Fruit fly (Drosophila melanogaster) whole organism, embryonic: ENCODE measurements around the gene CG14820.

ENCODE experiments used
- BEAF-32 ChIP-seq: fragments of 200-800 bp; sonication (Bioruptor generic); optimal IDR thresholded peaks from 3 replicates; lab custom pipeline; 2017; ENCODE audit warnings: missing biosample characterization, missing genetic modification characterization, mild to moderate bottlenecking, moderate library complexity, missing genetic modification reagents
- CG11456 ChIP-seq: fragments of 200-800 bp; sonication (Bioruptor generic); IDR thresholded peaks from 3 replicates; pipeline ENCODE4 v1.3.6; 2022; ENCODE audit warnings: missing biosample characterization, missing genetic modification characterization
- CG11695 ChIP-seq: fragments of 200-800 bp; sonication (Bioruptor generic); IDR thresholded peaks from 3 replicates; pipeline ENCODE4 v1.3.6; 2022; ENCODE audit warnings: missing biosample characterization, missing genetic modification characterization
- CG12071 ChIP-seq: fragments of 200-800 bp; sonication (Bioruptor generic); optimal IDR thresholded peaks from 3 replicates; lab custom pipeline; 2018; ENCODE audit warnings: missing biosample characterization, mild to moderate bottlenecking, missing genetic modification characterization
- CG14014 ChIP-seq: fragments of 200-800 bp; sonication (Bioruptor generic); IDR thresholded peaks from 2 replicates; pipeline ENCODE4 v1.3.6; 2022; ENCODE audit warnings: missing biosample characterization, missing genetic modification characterization
- CG1603 ChIP-seq: fragments of 200-800 bp; sonication (Bioruptor generic); optimal IDR thresholded peaks from 2 replicates; lab custom pipeline; 2019; ENCODE audit warnings: missing biosample characterization, mild to moderate bottlenecking, missing genetic modification characterization, moderate library complexity
- CG16779 ChIP-seq: fragments of 200-800 bp; sonication (Bioruptor generic); IDR thresholded peaks from 2 replicates; pipeline ENCODE4 v1.3.6; 2022; ENCODE audit warnings: missing biosample characterization, missing genetic modification characterization
- CG17328 ChIP-seq: fragments of 200-800 bp; sonication (Bioruptor generic); IDR thresholded peaks from 2 replicates; pipeline ENCODE4 v1.3.6; 2022; ENCODE audit warnings: missing biosample characterization, missing genetic modification characterization
- CG2875 ChIP-seq: fragments of 200-800 bp; sonication (Bioruptor generic); optimal IDR thresholded peaks from 2 replicates; lab custom pipeline; 2017; ENCODE audit warnings: missing biosample characterization, mild to moderate bottlenecking, missing genetic modification characterization, missing genetic modification reagents
- CG4328 ChIP-seq: fragments of 200-800 bp; sonication (Bioruptor generic); optimal IDR thresholded peaks from 3 replicates; lab custom pipeline; 2017; ENCODE audit warnings: missing biosample characterization, missing genetic modification reagents, missing genetic modification characterization
- CG5180 ChIP-seq: fragments of 200-800 bp; sonication (Bioruptor generic); optimal IDR thresholded peaks from 3 replicates; lab custom pipeline; 2017; ENCODE audit warnings: missing biosample characterization, missing genetic modification characterization, mild to moderate bottlenecking, moderate library complexity, missing genetic modification reagents
- CG5953 ChIP-seq: fragments of 200-800 bp; sonication (Bioruptor generic); IDR thresholded peaks from 2 replicates; pipeline ENCODE4 v1.3.6; 2022; ENCODE audit warnings: missing biosample characterization, missing genetic modification characterization
- CG6272 ChIP-seq: fragments of 200-800 bp; sonication (Bioruptor generic); IDR thresholded peaks from 2 replicates; pipeline ENCODE4 v1.3.6; 2022; ENCODE audit warnings: missing biosample characterization, missing genetic modification characterization
- CG6791 ChIP-seq: fragments of 200-800 bp; sonication (Bioruptor generic); IDR thresholded peaks from 3 replicates; pipeline ENCODE4 v1.3.6; 2022; ENCODE audit warnings: missing biosample characterization, missing genetic modification characterization; ENCODE audit not compliant: partially characterized antibody
- CG9609 ChIP-seq: fragments of 200-800 bp; sonication (Bioruptor generic); optimal IDR thresholded peaks from 3 replicates; lab custom pipeline; 2016; ENCODE audit warnings: missing biosample characterization, missing genetic modification characterization
- D ChIP-seq, 2 experiments: fragments of 200-800 bp in 1 of 2; fragments of >200 bp in 1 of 2; sonication (Bioruptor generic) in 1 of 2; optimal IDR thresholded peaks; 2 replicates in 1 of 2; 3 replicates in 1 of 2; lab custom pipeline; 2017; ENCODE audit warnings: mild to moderate bottlenecking in 1 of 2, missing biosample characterization in 1 of 2, missing genetic modification characterization in 1 of 2, missing genetic modification reagents in 1 of 2
- Deaf1 ChIP-seq: fragments of 200-800 bp; optimal IDR thresholded peaks from 3 replicates; lab custom pipeline; 2019; ENCODE audit warnings: missing biosample characterization, mild to moderate bottlenecking, missing genetic modification characterization, moderate library complexity
- Dip3 ChIP-seq: fragments of 200-800 bp; sonication (Bioruptor generic); optimal IDR thresholded peaks from 3 replicates; lab custom pipeline; 2016; ENCODE audit warnings: missing biosample characterization, missing genetic modification characterization
- Doc3 ChIP-seq: fragments of 200-800 bp; sonication (Bioruptor generic); IDR thresholded peaks from 3 replicates; pipeline ENCODE4 v1.3.6; 2022; ENCODE audit warnings: missing biosample characterization, missing genetic modification characterization; ENCODE audit not compliant: partially characterized antibody
- ERR ChIP-seq: fragments of 200-800 bp; sonication (Bioruptor generic); optimal IDR thresholded peaks from 2 replicates; lab custom pipeline; 2016; ENCODE audit warnings: missing biosample characterization, missing genetic modification characterization
- Fer3 ChIP-seq: fragments of 200-800 bp; sonication (Bioruptor generic); optimal IDR thresholded peaks from 2 replicates; lab custom pipeline; 2018; ENCODE audit warnings: missing biosample characterization, mild to moderate bottlenecking, missing genetic modification characterization, moderate library complexity
- Mad ChIP-seq: fragments of 200-800 bp; sonication (Bioruptor generic); optimal IDR thresholded peaks from 2 replicates; lab custom pipeline; 2016; ENCODE audit warnings: missing biosample characterization, missing genetic modification characterization
- Optix ChIP-seq: fragments of 200-800 bp; sonication (Bioruptor generic); IDR thresholded peaks from 3 replicates; pipeline ENCODE4 v1.3.6; 2022; ENCODE audit warnings: missing biosample characterization, missing genetic modification characterization
- Pdp1 ChIP-seq, 2 experiments: fragments of 200-800 bp; sonication (Bioruptor generic); optimal IDR thresholded peaks; 3 replicates each; lab custom pipeline; 2016; ENCODE audit warnings: missing biosample characterization in 2 of 2, missing genetic modification characterization in 2 of 2, mild to moderate bottlenecking in 1 of 2, moderate library complexity in 1 of 2
- Poxn ChIP-seq: fragments of 200-800 bp; sonication (Bioruptor generic); IDR thresholded peaks from 2 replicates; pipeline ENCODE4 v1.3.6; 2022; ENCODE audit warnings: missing biosample characterization, missing genetic modification characterization
- Sry-δ ChIP-seq: fragments of 200-800 bp; sonication (Bioruptor generic); optimal IDR thresholded peaks from 2 replicates; lab custom pipeline; 2016; ENCODE audit warnings: missing biosample characterization, missing genetic modification characterization
- Trl ChIP-seq, 3 experiments: fragments of >200 bp in 2 of 3; fragments of 200-800 bp in 1 of 3; sonication (Bioruptor generic) in 1 of 3; optimal IDR thresholded peaks; 2 replicates in 1 of 3; 3 replicates in 2 of 3; lab custom pipeline; 2016 to 2017; ENCODE audit warnings: missing biosample characterization in 1 of 3, missing genetic modification characterization in 1 of 3
- YL-1 ChIP-seq: fragments of 200-800 bp; sonication (Bioruptor generic); optimal IDR thresholded peaks from 3 replicates; lab custom pipeline; 2017; ENCODE audit warnings: missing biosample characterization, mild to moderate bottlenecking, missing genetic modification characterization
- ac ChIP-seq: fragments of 200-800 bp; sonication (Bioruptor generic); optimal IDR thresholded peaks from 3 replicates; lab custom pipeline; 2017; ENCODE audit warnings: missing biosample characterization, mild to moderate bottlenecking, missing genetic modification characterization
- chinmo ChIP-seq: fragments of 200-800 bp; sonication (Bioruptor generic); IDR thresholded peaks from 4 replicates; pipeline ENCODE4 v1.3.6; 2022; ENCODE audit warnings: missing biosample characterization, missing genetic modification characterization; ENCODE audit not compliant: partially characterized antibody
- ci ChIP-seq: fragments of 200-800 bp; sonication (Bioruptor generic); IDR thresholded peaks from 3 replicates; pipeline ENCODE4 v1.3.6; 2022; ENCODE audit warnings: missing biosample characterization, missing genetic modification characterization
- dimm ChIP-seq: fragments of 200-800 bp; sonication (Bioruptor generic); IDR thresholded peaks from 2 replicates; pipeline ENCODE4 v1.3.6; 2022; ENCODE audit warnings: missing biosample characterization, missing genetic modification characterization
- en ChIP-seq: fragments of 200-800 bp; sonication (Bioruptor generic); optimal IDR thresholded peaks from 2 replicates; lab custom pipeline; 2016; ENCODE audit warnings: missing biosample characterization, missing genetic modification characterization
- esg ChIP-seq: fragments of 200-800 bp; sonication (Bioruptor generic); conservative IDR thresholded peaks from 2 replicates; pipeline ENCODE4 v1.3.6; 2022; ENCODE audit warnings: missing biosample characterization, missing genetic modification characterization
- gsb-n ChIP-seq: fragments of 200-800 bp; sonication (Bioruptor generic); optimal IDR thresholded peaks from 3 replicates; lab custom pipeline; 2018; ENCODE audit warnings: missing biosample characterization, mild to moderate bottlenecking, missing genetic modification characterization
- hkb ChIP-seq, 2 experiments: fragments of 200-800 bp in 1 of 2; fragments of >200 bp in 1 of 2; sonication (Bioruptor generic) in 1 of 2; IDR thresholded peaks in 1 of 2; optimal IDR thresholded peaks in 1 of 2; 2 replicates each; pipeline versions ENCODE4 v1.3.6 to Lab custom; 2017 to 2022; ENCODE audit warnings: missing biosample characterization in 1 of 2, missing genetic modification characterization in 1 of 2
- nom ChIP-seq: fragments of 200-800 bp; sonication (Bioruptor generic); optimal IDR thresholded peaks from 2 replicates; lab custom pipeline; 2017; ENCODE audit warnings: missing biosample characterization, missing genetic modification characterization, mild to moderate bottlenecking, moderate library complexity, missing genetic modification reagents
- peb ChIP-seq: fragments of 200-800 bp; sonication (Bioruptor generic); IDR thresholded peaks from 2 replicates; pipeline ENCODE4 v1.3.6; 2022; ENCODE audit warnings: missing biosample characterization, missing genetic modification characterization
- pum ChIP-seq: fragments of 200-800 bp; sonication (Bioruptor generic); optimal IDR thresholded peaks from 2 replicates; lab custom pipeline; 2016; ENCODE audit warnings: missing biosample characterization, missing genetic modification characterization
- ranshi ChIP-seq: fragments of 200-800 bp; sonication (Bioruptor generic); IDR thresholded peaks from 2 replicates; pipeline ENCODE4 v1.3.6; 2022; ENCODE audit warnings: missing biosample characterization, missing genetic modification characterization
- seq ChIP-seq: fragments of 200-800 bp; sonication (Bioruptor generic); IDR thresholded peaks from 2 replicates; pipeline ENCODE4 v1.3.6; 2022; ENCODE audit warnings: missing biosample characterization, missing genetic modification characterization
- sna ChIP-seq: fragments of 200-800 bp; sonication (Bioruptor generic); IDR thresholded peaks from 2 replicates; pipeline ENCODE4 v1.3.6; 2022; ENCODE audit warnings: missing biosample characterization, missing genetic modification characterization; ENCODE audit not compliant: partially characterized antibody
- tap ChIP-seq: fragments of 200-800 bp; optimal IDR thresholded peaks from 3 replicates; lab custom pipeline; 2019; ENCODE audit warnings: missing biosample characterization, mild to moderate bottlenecking, missing genetic modification characterization, moderate library complexity
- tna ChIP-seq: fragments of 200-800 bp; sonication (Bioruptor generic); IDR thresholded peaks from 2 replicates; pipeline ENCODE4 v1.3.6; 2022; ENCODE audit warnings: missing biosample characterization, missing genetic modification characterization; ENCODE audit not compliant: partially characterized antibody
- tup ChIP-seq: fragments of 200-800 bp; sonication (Bioruptor generic); optimal IDR thresholded peaks from 2 replicates; lab custom pipeline; 2016; ENCODE audit warnings: missing biosample characterization, mild to moderate bottlenecking, missing genetic modification characterization, moderate library complexity
- unc-4 ChIP-seq: fragments of 200-800 bp; sonication (Bioruptor generic); IDR thresholded peaks from 2 replicates; pipeline ENCODE4 v1.3.6; 2022; ENCODE audit warnings: missing biosample characterization, missing genetic modification characterization; ENCODE audit not compliant: partially characterized antibody
- unpg ChIP-seq: fragments of 200-800 bp; sonication (Bioruptor generic); optimal IDR thresholded peaks from 3 replicates; lab custom pipeline; 2018; ENCODE audit warnings: missing biosample characterization, mild to moderate bottlenecking, missing genetic modification characterization, moderate library complexity

The CG14820 gene

dm6 chr3L:6942103-6942830 is 9.5 kb downstream of the CG14820 start (continued):
- no peak; the same call in 1 of the 2 replicates for TF ChIP-seq sna (GFP tag; lab: Robert Waterston, UW)
- TF ChIP-seq CG1603 (tag; lab: Kevin White, UChicago) = no peak
- TF ChIP-seq Doc3 (GFP tag; lab: Robert Waterston, UW) = peak; percentile 34; the same call in 2 of the 3 replicates
- TF ChIP-seq unc-4 (GFP tag; lab: Robert Waterston, UW) = peak; percentile 57
- TF ChIP-seq Pdp1 (GFP tag; optimal IDR thresholded peaks at IDR 0.05; lab: Kevin White, UChicago) = no peak
- no peak for TF ChIP-seq chinmo
- no peak for TF ChIP-seq unpg (GFP tag; lab: Kevin White, UChicago)
- no peak for TF ChIP-seq CG9609 (GFP tag; lab: Kevin White, UChicago)
- TF ChIP-seq CG6272 = no peak
- no peak for TF ChIP-seq Poxn (GFP tag; lab: Robert Waterston, UW)
- no peak for TF ChIP-seq esg (GFP tag; lab: Robert Waterston, UW)
- peak; percentile 41 for TF ChIP-seq BEAF-32
- no peak for TF ChIP-seq ac (GFP tag; lab: Kevin White, UChicago)
- no peak for TF ChIP-seq pum (GFP tag; lab: Kevin White, UChicago)
- TF ChIP-seq CG4328 (GFP tag; lab: Kevin White, UChicago) = no peak
- no peak for TF ChIP-seq CG2875
- TF ChIP-seq dimm (GFP tag; lab: Robert Waterston, UW) = no peak
- no peak for TF ChIP-seq tap (tag; lab: Kevin White, UChicago)
- TF ChIP-seq Trl (optimal IDR thresholded peaks at IDR 0.05; lab: Kevin White, UChicago) = no peak
- TF ChIP-seq Trl (GFP tag; optimal IDR thresholded peaks at IDR 0.05; lab: Kevin White, UChicago) = peak; percentile 16
- TF ChIP-seq nom (GFP tag; lab: Kevin White, UChicago) = no peak
- TF ChIP-seq YL-1 (GFP tag; lab: Kevin White, UChicago) = no peak
- TF ChIP-seq CG11695 = no peak
- 0 out of 3 replicates have a peak, but pooled peaks have one; percentile 14 for TF ChIP-seq CG6791
- TF ChIP-seq CG5180 (GFP tag; lab: Kevin White, UChicago) = no peak
- TF ChIP-seq peb (GFP tag; lab: Robert Waterston, UW) = no peak
- no peak for TF ChIP-seq CG17328
- peak; percentile 7 for TF ChIP-seq Sry-δ (GFP tag; lab: Kevin White, UChicago)
- TF ChIP-seq tup = no peak
- no peak for TF ChIP-seq hkb (optimal IDR thresholded peaks at IDR 0.05; lab: Kevin White, UChicago)
- 0 out of 2 replicates have a peak, but pooled peaks have one; percentile 14 for TF ChIP-seq hkb (GFP tag; IDR thresholded peaks at IDR 0.05; lab: Robert Waterston, UW)
- no peak for TF ChIP-seq D (optimal IDR thresholded peaks at IDR 0.05; lab: Kevin White, UChicago)
- no peak for TF ChIP-seq D (GFP tag; optimal IDR thresholded peaks at IDR 0.05; lab: Kevin White, UChicago)
- no peak for TF ChIP-seq Fer3 (tag; lab: Kevin White, UChicago)
- TF ChIP-seq ERR = no peak
- no peak for TF ChIP-seq Dip3 (GFP tag; lab: Kevin White, UChicago)
- no peak for TF ChIP-seq CG5953 (GFP tag; lab: Robert Waterston, UW)
- TF ChIP-seq CG11456 = 0 out of 3 replicates have a peak, but pooled peaks have one; percentile 26
- peak; percentile 20 for TF ChIP-seq Deaf1 (tag; lab: Kevin White, UChicago)
- TF ChIP-seq ci (GFP tag; lab: Robert Waterston, UW) = no peak
- no peak for TF ChIP-seq Mad (GFP tag; lab: Kevin White, UChicago)
- no peak for TF ChIP-seq CG14014 (GFP tag; lab: Robert Waterston, UW)
- no peak for TF ChIP-seq gsb-n (tag; lab: Kevin White, UChicago)
- TF ChIP-seq CG12071 (GFP tag; lab: Kevin White, UChicago) = no peak
- TF ChIP-seq en (GFP tag; lab: Kevin White, UChicago) = no peak
- TF ChIP-seq tna (GFP tag; lab: Robert Waterston, UW) = 0 out of 2 replicates have a peak, but pooled peaks have one; percentile 43
- no peak for TF ChIP-seq Optix (GFP tag; lab: Robert Waterston, UW)
- no peak for TF ChIP-seq ranshi (GFP tag; lab: Robert Waterston, UW)
- TF ChIP-seq seq (GFP tag; lab: Robert Waterston, UW) = peak; percentile 68; the same call in 1 of the 2 replicates
- TF ChIP-seq CG16779 (GFP tag; lab: Robert Waterston, UW) = no peak
